Worm (Caenorhabditis elegans) whole organism, L3 larva: Measurements from ENCODE around the gene F13A2.3.

Experiments used
- ZK546.5 ChIP-seq: sonication (generic microtip); optimal IDR thresholded peaks from 2 replicates; lab custom pipeline; 2017; ENCODE audit warnings: missing biosample characterization, missing genetic modification characterization
- nhr-11 ChIP-seq: fragments of 150-350 bp; optimal IDR thresholded peaks from 2 replicates; lab custom pipeline; 2014; ENCODE audit warnings: missing biosample characterization, missing genetic modification characterization
- nhr-28 ChIP-seq: fragments of 150-350 bp; optimal IDR thresholded peaks from 2 replicates; lab custom pipeline; 2014; ENCODE audit warnings: missing biosample characterization, missing genetic modification characterization

- TF ChIP-seq nhr-11 (tag; lab: Kevin White, UChicago) (no peak), ZK546.5 (tag; lab: Kevin White, UChicago) (no peak), nhr-28 (no peak)
Measured at ce11 chrV:4346799-4347198, 49.4 kb downstream of the F13A2.3 start, which contains the start of gene mcm-7.
